Worm (Caenorhabditis elegans) whole organism, L2 larva: ENCODE data around the gene fbxa-116.

Source experiments
- C34F6.9 ChIP-seq: fragments of 150-350 bp; optimal IDR thresholded peaks from 2 replicates; lab custom pipeline; 2014; ENCODE audit warnings: missing biosample characterization, missing genetic modification characterization
- F13H6.1 ChIP-seq: sonication (generic microtip); optimal IDR thresholded peaks from 2 replicates; lab custom pipeline; 2016; ENCODE audit warnings: missing genetic modification characterization, missing compliant biosample characterization
- R02D3.7 ChIP-seq: fragments of 150-350 bp; optimal IDR thresholded peaks from 2 replicates; lab custom pipeline; 2014; ENCODE audit warnings: missing biosample characterization, missing genetic modification characterization
- ama-1 ChIP-seq: fragments of 150-350 bp; optimal IDR thresholded peaks from 2 replicates; lab custom pipeline; 2018; ENCODE audit warnings: inconsistent platforms
- egl-27 ChIP-seq: sonication (generic microtip); optimal IDR thresholded peaks from 3 replicates; lab custom pipeline; 2017; ENCODE audit warnings: missing biosample characterization, missing genetic modification reagents, missing genetic modification characterization
- elt-1 ChIP-seq: fragments of 150-350 bp; optimal IDR thresholded peaks from 2 replicates; lab custom pipeline; 2014; ENCODE audit warnings: missing biosample characterization, missing genetic modification characterization
- lin-39 ChIP-seq: fragments of 150-350 bp; optimal IDR thresholded peaks from 2 replicates; lab custom pipeline; 2014; ENCODE audit warnings: missing biosample characterization, missing genetic modification reagents, missing genetic modification characterization
- lsy-2 ChIP-seq, 2 experiments: fragments of 150-350 bp in 1 of 2; sonication (generic microtip) in 1 of 2; optimal IDR thresholded peaks; 2 replicates each; lab custom pipeline; 2014 to 2017; ENCODE audit warnings: missing biosample characterization in 2 of 2, missing genetic modification characterization in 2 of 2
- nhr-12 ChIP-seq: fragments of 150-350 bp; optimal IDR thresholded peaks from 2 replicates; lab custom pipeline; 2014; ENCODE audit warnings: missing biosample characterization, missing genetic modification characterization
- nhr-23 ChIP-seq: fragments of 150-350 bp; optimal IDR thresholded peaks from 2 replicates; lab custom pipeline; 2014; ENCODE audit warnings: missing biosample characterization, missing genetic modification reagents, missing genetic modification characterization
- nhr-237 ChIP-seq: fragments of 150-350 bp; optimal IDR thresholded peaks from 2 replicates; lab custom pipeline; 2014; ENCODE audit warnings: missing biosample characterization, missing genetic modification characterization
- nhr-77 ChIP-seq: fragments of 150-350 bp; optimal IDR thresholded peaks from 2 replicates; lab custom pipeline; 2014; ENCODE audit warnings: missing biosample characterization, missing genetic modification characterization
- snpc-4 ChIP-seq: fragments of 150-350 bp; optimal IDR thresholded peaks from 2 replicates; lab custom pipeline; 2014; ENCODE audit warnings: missing biosample characterization, missing genetic modification characterization

- TF ChIP-seq ama-1 (no peak), C34F6.9 (tag; lab: Kevin White, UChicago) (no peak), snpc-4 (no peak), nhr-77 (tag; lab: Kevin White, UChicago) (no peak), lsy-2 (tag; optimal IDR thresholded peaks at IDR 0.05; lab: Kevin White, UChicago) (no peak), F13H6.1 (no peak), nhr-237 (no peak), R02D3.7 (tag; lab: Kevin White, UChicago) (no peak), nhr-23 (tag; lab: Kevin White, UChicago) (no peak), nhr-12 (tag; lab: Kevin White, UChicago) (no peak), egl-27 (no peak), elt-1 (no peak), lin-39 (tag; lab: Kevin White, UChicago) (no peak)
Observed at ce11 chrV:20220604-20221003, 31.9 kb upstream of the fbxa-116 start.
